Worm (Caenorhabditis elegans): ENCODE data around the gene flp-28.

- TF ChIP-seq ama-1 (optimal IDR thresholded peaks at IDR 0.05) (no peak), hmg-4 (GFP tag; optimal IDR thresholded peaks at IDR 0.05) (no peak), ceh-36 (tag; optimal IDR thresholded peaks at IDR 0.05) (no peak), F13C5.2 (tag; optimal IDR thresholded peaks at IDR 0.05) (no peak), tra-4 (tag; optimal IDR thresholded peaks at IDR 0.05) (no peak), aly-1 (tag; optimal IDR thresholded peaks at IDR 0.05) (no peak), ceh-13 (GFP tag; optimal IDR thresholded peaks at IDR 0.05) (no peak), hnd-1 (tag; optimal IDR thresholded peaks at IDR 0.05) (no peak), flt-1 (GFP tag; IDR thresholded peaks at IDR 0.05) (no peak), ets-7 (tag; optimal IDR thresholded peaks at IDR 0.05) (no peak), scrt-1 (GFP tag; IDR thresholded peaks at IDR 0.05) (no peak)
Observed at ce11 chrX:10060475-10061011, 27.2 kb downstream of the flp-28 start, which contains the start of gene ZC373.3.

Data from whole organism, early embryonic.